Worm (Caenorhabditis elegans): ENCODE data around the gene gasr-8.

Gene gasr-8

DNA sequence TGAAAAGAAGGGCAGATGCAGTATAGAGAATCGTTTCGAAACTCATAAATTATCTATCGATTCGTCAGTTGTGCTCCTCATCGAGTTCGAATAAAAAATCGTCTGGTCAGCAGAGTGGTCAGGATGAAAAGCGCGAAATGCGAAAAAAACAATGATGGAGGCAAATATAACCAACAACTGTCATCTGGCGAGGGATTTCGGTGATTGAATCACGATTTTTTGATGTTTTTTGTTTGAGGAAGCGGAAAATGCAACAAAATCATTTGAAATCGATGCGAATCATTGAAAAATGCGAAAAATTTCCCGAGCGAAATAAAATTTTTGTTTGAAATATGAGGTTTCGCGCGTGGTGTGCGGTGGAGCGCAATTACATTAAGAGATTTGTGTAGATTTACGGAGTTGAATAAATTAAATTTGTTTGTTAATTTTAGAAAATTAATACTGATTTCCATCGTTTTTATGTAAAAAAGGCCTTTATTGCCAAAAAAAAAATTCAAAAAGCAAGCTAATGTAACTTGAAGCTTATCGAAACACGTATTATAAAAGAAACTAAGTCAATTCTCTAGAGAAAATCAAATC, 45.4 kb downstream of the gasr-8 start, which contains the start of gene unc-61:
Gene unc-61 (minus strand): TSS at position 51 of the 579 bp plus-strand sequence.
- peak; percentile 60 for TF ChIP-seq unc-55 (GFP tag; optimal IDR thresholded peaks at IDR 0.05)
- peak; percentile 7 for TF ChIP-seq nhr-129 (tag; optimal IDR thresholded peaks at IDR 0.05)
- peak; percentile 65 for TF ChIP-seq R02D3.7 (tag; optimal IDR thresholded peaks at IDR 0.05)
- TF ChIP-seq zag-1 (tag; optimal IDR thresholded peaks at IDR 0.05): no peak
- TF ChIP-seq C34F6.9 (tag; optimal IDR thresholded peaks at IDR 0.05): peak; percentile 48
- TF ChIP-seq alr-1 (tag; optimal IDR thresholded peaks at IDR 0.05): no peak
- no peak for TF ChIP-seq mdl-1 (tag; optimal IDR thresholded peaks at IDR 0.05)
- no peak for TF ChIP-seq nhr-23 (tag; optimal IDR thresholded peaks at IDR 0.05)
- peak; percentile 83 for TF ChIP-seq gmeb-1 (tag; optimal IDR thresholded peaks at IDR 0.05)

DNA sequence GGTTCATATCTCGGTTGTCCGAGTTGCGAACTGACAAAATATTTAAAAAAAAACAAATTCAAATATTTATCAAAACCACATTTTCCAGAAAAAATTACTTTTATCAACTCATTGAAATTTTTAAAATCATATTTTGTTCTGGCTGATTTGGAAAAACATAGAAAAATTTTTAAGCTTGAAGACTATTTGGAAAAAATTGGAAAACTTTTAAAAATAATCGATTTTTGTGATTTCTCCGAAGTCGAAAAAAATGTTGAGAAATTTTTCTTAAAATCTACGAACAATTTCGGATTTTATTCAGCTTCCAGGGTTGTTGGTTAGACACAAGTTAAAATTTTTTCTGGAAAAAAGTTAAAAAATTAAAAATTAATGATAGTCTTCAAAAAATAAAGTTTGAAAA, 47.9 kb downstream of the gasr-8 start, which contains the start of gene Y50E8A.5:
Gene Y50E8A.5 (minus strand): TSS at position 101 of the 400 bp plus-strand sequence.
- TF ChIP-seq nhr-237 (tag; optimal IDR thresholded peaks at IDR 0.05): no peak
- TF ChIP-seq nhr-11 (tag; optimal IDR thresholded peaks at IDR 0.05): no peak

DNA sequence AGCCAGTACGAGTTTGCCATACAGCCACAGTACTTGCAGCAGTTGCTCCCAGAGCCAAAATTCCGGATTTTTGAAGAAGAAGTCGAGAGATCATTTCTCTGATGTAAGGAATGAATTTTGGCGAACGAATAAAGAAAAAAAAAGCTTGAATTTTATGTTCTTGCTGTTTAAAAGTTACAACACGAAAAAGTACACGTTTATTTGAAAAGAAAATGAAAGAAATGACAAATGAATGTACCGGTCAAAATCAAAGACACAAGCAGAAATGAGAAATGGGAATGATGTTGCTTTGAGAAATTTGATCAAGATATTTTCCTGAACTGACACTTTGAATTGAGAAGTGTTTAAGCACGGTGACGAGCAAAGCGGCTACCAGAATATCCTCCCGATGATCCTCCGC, 52.3 kb downstream of the gasr-8 start, which contains the start of gene Y50E8A.6:
Gene Y50E8A.6 (minus strand): TSS at position 101 of the 400 bp plus-strand sequence.
- TF ChIP-seq aly-2 (tag; optimal IDR thresholded peaks at IDR 0.05) (no peak), lin-11 (tag; optimal IDR thresholded peaks at IDR 0.05) (no peak), snpc-4 (tag; optimal IDR thresholded peaks at IDR 0.05) (no peak), Y55F3AM.14 (GFP tag; optimal IDR thresholded peaks at IDR 0.05) (no peak), peb-1 (tag; optimal IDR thresholded peaks at IDR 0.05) (no peak), fos-1 (tag; optimal IDR thresholded peaks at IDR 0.05) (no peak), blmp-1 (tag; optimal IDR thresholded peaks at IDR 0.05; ENCODE audit: insufficient read depth) (no peak), ceh-16 (tag; optimal IDR thresholded peaks at IDR 0.05) (no peak), skn-1 (tag; optimal IDR thresholded peaks at IDR 0.05) (no peak), elt-1 (tag; optimal IDR thresholded peaks at IDR 0.05) (no peak), lin-39 (tag; optimal IDR thresholded peaks at IDR 0.05) (no peak), sma-3 (GFP tag; optimal IDR thresholded peaks at IDR 0.05) (no peak)

All from whole organism, L2 larva.